Fruit fly (Drosophila melanogaster) Kc167 (cell line): ENCODE measurements around the gene Noa36.

Experiments used
- Sin3A ChIP-seq: fragments of >200 bp; optimal IDR thresholded peaks from 2 replicates; lab custom pipeline; 2018; ENCODE audit warnings: missing external identifiers
- h ChIP-seq: fragments of >200 bp; optimal IDR thresholded peaks from 3 replicates; lab custom pipeline; 2018; ENCODE audit warnings: missing external identifiers
- insv ChIP-seq: fragments of >200 bp; optimal IDR thresholded peaks from 3 replicates; lab custom pipeline; 2018; ENCODE audit warnings: missing external identifiers
- ttk ChIP-seq: sonication (Bioruptor generic); optimal IDR thresholded peaks from 2 replicates; lab custom pipeline; 2017; ENCODE audit warnings: missing external identifiers

dm6 chr3R:28561320-28561831 lies 37.7 kb downstream of the Noa36 start:
- TF ChIP-seq h (lab: Kevin White, UChicago) (no peak), insv (no peak), ttk (no peak), Sin3A (no peak)
